Fruit fly (Drosophila melanogaster): ENCODE measurements around the gene CG31161.

- no peak for TF ChIP-seq Myc (optimal IDR thresholded peaks at IDR 0.05)
- TF ChIP-seq h (optimal IDR thresholded peaks at IDR 0.05), result no peak
- TF ChIP-seq Sin3A (optimal IDR thresholded peaks at IDR 0.05), result no peak
- no peak for TF ChIP-seq psq (optimal IDR thresholded peaks at IDR 0.05)
These were observed 42.7 kb upstream of the CG31161 start for dm6 chr3R:22573590-22573989.
